Worm (Caenorhabditis elegans) whole organism, early embryonic: ENCODE results near the gene F53B3.5.

Experiments
- ama-1 ChIP-seq: fragments of 150-350 bp; optimal IDR thresholded peaks from 2 replicates; lab custom pipeline; 2014
- ets-7 ChIP-seq: sonication (generic microtip); optimal IDR thresholded peaks from 2 replicates; lab custom pipeline; 2016; ENCODE audit warnings: missing genotype, missing genetic modification characterization, missing compliant biosample characterization
- hnd-1 ChIP-seq: sonication (generic microtip); optimal IDR thresholded peaks from 2 replicates; lab custom pipeline; 2016; ENCODE audit warnings: missing genetic modification characterization, missing compliant biosample characterization

- TF ChIP-seq ets-7 (tag; lab: Kevin White, UChicago): no peak
- TF ChIP-seq ama-1 (lab: Kevin White, UChicago): no peak
- TF ChIP-seq hnd-1: no peak
Measured at ce11 chrX:2924438-2924837, 45.1 kb upstream of the F53B3.5 start.
